Worm (Caenorhabditis elegans): Measurements from ENCODE around the gene pqn-80.
A peak's percentile ranks its signal among the peaks of the same experiment; 100 is the strongest.

The pqn-80 gene

ce11 chrIII:12608220-12608958 is 18.0 kb upstream of the pqn-80 start, which contains the start of gene epc-1 (continued):
- TF ChIP-seq ceh-31 (tag; optimal IDR thresholded peaks at IDR 0.05) = peak; percentile 81
- peak; percentile 20 for TF ChIP-seq C08G9.2 (tag; optimal IDR thresholded peaks at IDR 0.05)
- no peak for TF ChIP-seq hlh-13 (GFP tag; optimal IDR thresholded peaks at IDR 0.05)
- TF ChIP-seq ref-2 (tag; optimal IDR thresholded peaks at IDR 0.05) = peak; percentile 90
- TF ChIP-seq ets-4 (tag; optimal IDR thresholded peaks at IDR 0.05) = peak; percentile 62
- TF ChIP-seq elt-2 (tag; optimal IDR thresholded peaks at IDR 0.05) = peak; percentile 45
- no peak for TF ChIP-seq ceh-24 (tag; optimal IDR thresholded peaks at IDR 0.05)
- peak; percentile 63 for TF ChIP-seq ceh-14 (tag; optimal IDR thresholded peaks at IDR 0.05)
- peak; percentile 14 for TF ChIP-seq dve-1 (tag; optimal IDR thresholded peaks at IDR 0.05)
- TF ChIP-seq fax-1 (tag; optimal IDR thresholded peaks at IDR 0.05) = no peak
- TF ChIP-seq nhr-232 (tag; optimal IDR thresholded peaks at IDR 0.05) = no peak
- no peak for TF ChIP-seq tbx-7 (tag; optimal IDR thresholded peaks at IDR 0.05)
- TF ChIP-seq odd-2 (tag; optimal IDR thresholded peaks at IDR 0.05) = no peak
- no peak for TF ChIP-seq dmd-4 (tag; optimal IDR thresholded peaks at IDR 0.05; ENCODE audit: borderline replicate concordance)
- no peak for TF ChIP-seq fkh-6 (tag; optimal IDR thresholded peaks at IDR 0.05)
- TF ChIP-seq pat-9 (tag; optimal IDR thresholded peaks at IDR 0.05) = no peak
- no peak for TF ChIP-seq ceh-45 (GFP tag; IDR thresholded peaks at IDR 0.05)

- no peak for TF ChIP-seq elt-2 (tag; optimal IDR thresholded peaks at IDR 0.05)
These were observed 17.4 kb upstream of the pqn-80 start, which contains the start of gene Y111B2A.12 for ce11 chrIII:12608989-12609388. Gene Y111B2A.12, plus strand, starts transcription at chrIII:12609289.

ce11 chrIII:12609410-12609809 is 17.0 kb upstream of the pqn-80 start:
- TF ChIP-seq odd-2 (tag; optimal IDR thresholded peaks at IDR 0.05) = no peak
- TF ChIP-seq K09A11.1 (tag; optimal IDR thresholded peaks at IDR 0.05; ENCODE audit: insufficient read depth) = no peak
- TF ChIP-seq lim-6 (tag; optimal IDR thresholded peaks at IDR 0.05) = no peak
- TF ChIP-seq rnt-1 (tag; optimal IDR thresholded peaks at IDR 0.05) = no peak
- TF ChIP-seq pha-2 (tag; optimal IDR thresholded peaks at IDR 0.05) = no peak
- no peak for TF ChIP-seq F13H6.1 (tag; optimal IDR thresholded peaks at IDR 0.05)
- TF ChIP-seq ahr-1 (tag; optimal IDR thresholded peaks at IDR 0.05) = no peak
- TF ChIP-seq ceh-48 (tag; optimal IDR thresholded peaks at IDR 0.05) = no peak
- no peak for TF ChIP-seq dve-1 (tag; optimal IDR thresholded peaks at IDR 0.05)
- no peak for TF ChIP-seq T23F11.4 (GFP tag; optimal IDR thresholded peaks at IDR 0.05)

- no peak for TF ChIP-seq madf-2 (tag; optimal IDR thresholded peaks at IDR 0.05)
- no peak for TF ChIP-seq unc-86 (tag; optimal IDR thresholded peaks at IDR 0.05)
- TF ChIP-seq zip-5 (tag; optimal IDR thresholded peaks at IDR 0.05) = no peak
- no peak for TF ChIP-seq fkh-10 (GFP tag; optimal IDR thresholded peaks at IDR 0.05)
- no peak for TF ChIP-seq fax-1 (tag; optimal IDR thresholded peaks at IDR 0.05)
- no peak for TF ChIP-seq unc-55 (GFP tag; optimal IDR thresholded peaks at IDR 0.05)
These were observed 15.0 kb upstream of the pqn-80 start for ce11 chrIII:12611414-12611813.

ce11 chrIII:12612519-12612935 is 13.8 kb upstream of the pqn-80 start:
- no peak for TF ChIP-seq gmeb-2 (tag; optimal IDR thresholded peaks at IDR 0.05)
- TF ChIP-seq pha-4 (tag; optimal IDR thresholded peaks at IDR 0.05) = no peak
- TF ChIP-seq sox-2 (GFP tag; IDR thresholded peaks at IDR 0.05) = peak; percentile 82
- peak; percentile 40 for TF ChIP-seq ztf-16 (tag; optimal IDR thresholded peaks at IDR 0.05)
- TF ChIP-seq hlh-8 (tag; optimal IDR thresholded peaks at IDR 0.05) = peak; percentile 55
- TF ChIP-seq nfya-1 (tag; optimal IDR thresholded peaks at IDR 0.05) = peak; percentile 99
- no peak for TF ChIP-seq ceh-9 (tag; optimal IDR thresholded peaks at IDR 0.05)
- peak; percentile 48 for TF ChIP-seq fax-1 (tag; optimal IDR thresholded peaks at IDR 0.05)
- peak; percentile 96 for TF ChIP-seq ceh-31 (tag; optimal IDR thresholded peaks at IDR 0.05)
- TF ChIP-seq eyg-1 (tag; optimal IDR thresholded peaks at IDR 0.05) = no peak
- peak; percentile 87 for TF ChIP-seq ets-4 (tag; optimal IDR thresholded peaks at IDR 0.05)
- TF ChIP-seq Y22D7AL.16 (tag; optimal IDR thresholded peaks at IDR 0.05) = no peak
- peak; percentile 94 for TF ChIP-seq pax-1 (tag; optimal IDR thresholded peaks at IDR 0.05)
- no peak for TF ChIP-seq ama-1 (optimal IDR thresholded peaks at IDR 0.05)
- TF ChIP-seq madf-2 (tag; optimal IDR thresholded peaks at IDR 0.05) = no peak
- TF ChIP-seq fkh-10 (GFP tag; optimal IDR thresholded peaks at IDR 0.05) = peak; percentile 78
- TF ChIP-seq sdc-2 (tag; optimal IDR thresholded peaks at IDR 0.05) = peak; percentile 73
- TF ChIP-seq lin-11 (tag; optimal IDR thresholded peaks at IDR 0.05) = no peak
- TF ChIP-seq unc-55 (GFP tag; optimal IDR thresholded peaks at IDR 0.05) = peak; percentile 100
- TF ChIP-seq F13H6.1 (tag; optimal IDR thresholded peaks at IDR 0.05) = peak; percentile 99
- no peak for TF ChIP-seq npax-4 (tag; optimal IDR thresholded peaks at IDR 0.05)
- TF ChIP-seq che-1 (tag; optimal IDR thresholded peaks at IDR 0.05) = no peak
